Worm (Caenorhabditis elegans): ENCODE data around the gene R02E12.4.

Gene R02E12.4

DNA sequence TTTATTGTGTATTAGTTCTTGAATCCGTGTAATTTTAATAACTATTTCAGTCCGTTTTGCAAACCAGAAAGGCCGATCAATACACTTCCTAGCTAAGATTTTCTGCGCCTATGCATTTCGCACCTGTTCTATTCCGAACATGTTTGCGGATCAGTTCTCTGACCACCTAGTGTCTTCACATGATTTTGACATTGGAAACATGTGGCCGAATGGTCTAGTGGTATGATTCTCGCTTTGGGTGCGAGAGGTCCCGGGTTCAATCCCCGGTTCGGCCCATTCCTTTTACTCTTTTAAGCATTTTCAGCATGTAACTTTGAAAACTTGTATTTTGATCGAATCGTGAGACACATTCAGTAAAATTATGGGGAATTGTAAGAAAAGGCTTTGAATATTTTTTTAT is 35.8 kb upstream of the R02E12.4 start (continued):
- no peak for TF ChIP-seq npax-4 (tag; optimal IDR thresholded peaks at IDR 0.05)
- TF ChIP-seq dmd-4 (tag; optimal IDR thresholded peaks at IDR 0.05; ENCODE audit: borderline replicate concordance), result no peak
- TF ChIP-seq K02D7.2 (tag; optimal IDR thresholded peaks at IDR 0.05), result no peak
- no peak for TF ChIP-seq sox-2 (GFP tag; IDR thresholded peaks at IDR 0.05)
- TF ChIP-seq fkh-10 (GFP tag; optimal IDR thresholded peaks at IDR 0.05), result no peak
- TF ChIP-seq syd-9 (tag; optimal IDR thresholded peaks at IDR 0.05), result no peak
- no peak for TF ChIP-seq ref-2 (tag; optimal IDR thresholded peaks at IDR 0.05)
- no peak for TF ChIP-seq ceh-9 (tag; optimal IDR thresholded peaks at IDR 0.05)
- no peak for TF ChIP-seq zip-5 (tag; optimal IDR thresholded peaks at IDR 0.05)
- TF ChIP-seq C08G9.2 (tag; optimal IDR thresholded peaks at IDR 0.05), result no peak
- TF ChIP-seq lin-11 (tag; optimal IDR thresholded peaks at IDR 0.05), result no peak
- peak; percentile 54 for TF ChIP-seq Y22D7AL.16 (tag; optimal IDR thresholded peaks at IDR 0.05)
- TF ChIP-seq F13H6.1 (tag; optimal IDR thresholded peaks at IDR 0.05), result no peak
- TF ChIP-seq ahr-1 (tag; optimal IDR thresholded peaks at IDR 0.05), result peak; percentile 4
- TF ChIP-seq fax-1 (tag; optimal IDR thresholded peaks at IDR 0.05), result no peak
- TF ChIP-seq lim-6 (tag; optimal IDR thresholded peaks at IDR 0.05), result no peak

DNA sequence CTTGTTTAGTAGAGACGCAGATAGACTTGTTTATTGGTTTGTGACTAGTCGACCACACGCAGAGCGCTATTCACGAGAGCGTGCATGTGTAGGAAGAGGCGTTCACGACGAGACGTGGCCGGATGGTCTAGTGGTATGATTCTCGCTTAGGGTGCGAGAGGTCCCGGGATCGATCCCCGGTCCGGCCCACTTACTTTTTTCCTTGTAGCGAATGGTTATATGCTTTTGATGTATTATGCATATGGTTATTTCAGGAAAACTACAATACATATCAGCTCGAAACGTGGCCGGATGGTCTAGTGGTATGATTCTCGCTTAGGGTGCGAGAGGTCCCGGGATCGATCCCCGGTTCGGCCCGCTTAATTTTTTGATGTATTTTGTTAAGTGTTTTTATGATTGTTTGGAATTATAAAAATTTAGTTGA is 35.1 kb upstream of the R02E12.4 start:
- TF ChIP-seq tbx-7 (tag; optimal IDR thresholded peaks at IDR 0.05), result peak; percentile 41
- no peak for TF ChIP-seq mec-3 (tag; optimal IDR thresholded peaks at IDR 0.05; ENCODE audit: borderline replicate concordance)
- TF ChIP-seq dmd-4 (tag; optimal IDR thresholded peaks at IDR 0.05; ENCODE audit: borderline replicate concordance), result peak; percentile 76
- TF ChIP-seq eyg-1 (tag; optimal IDR thresholded peaks at IDR 0.05), result peak; percentile 50
- peak; percentile 78 for TF ChIP-seq hlh-13 (GFP tag; optimal IDR thresholded peaks at IDR 0.05)
- peak; percentile 73 for TF ChIP-seq ceh-19 (GFP tag; optimal IDR thresholded peaks at IDR 0.05)
- TF ChIP-seq Y22D7AL.16 (tag; optimal IDR thresholded peaks at IDR 0.05), result peak; percentile 64
- TF ChIP-seq dve-1 (tag; optimal IDR thresholded peaks at IDR 0.05), result peak; percentile 73
- TF ChIP-seq ceh-24 (tag; optimal IDR thresholded peaks at IDR 0.05), result no peak
- TF ChIP-seq ahr-1 (tag; optimal IDR thresholded peaks at IDR 0.05), result peak; percentile 70
- TF ChIP-seq T23F11.4 (GFP tag; optimal IDR thresholded peaks at IDR 0.05), result peak; percentile 80
- TF ChIP-seq ref-2 (tag; optimal IDR thresholded peaks at IDR 0.05), result peak; percentile 88
- TF ChIP-seq F13H6.1 (tag; optimal IDR thresholded peaks at IDR 0.05), result peak; percentile 19
- peak; percentile 79 for TF ChIP-seq madf-2 (tag; optimal IDR thresholded peaks at IDR 0.05)
- peak; percentile 56 for TF ChIP-seq fax-1 (tag; optimal IDR thresholded peaks at IDR 0.05)
- peak; percentile 54 for TF ChIP-seq ceh-18 (tag; optimal IDR thresholded peaks at IDR 0.05)
- TF ChIP-seq tbx-2 (tag; optimal IDR thresholded peaks at IDR 0.05), result peak; percentile 87
- peak; percentile 91 for TF ChIP-seq elt-2 (tag; optimal IDR thresholded peaks at IDR 0.05)
- peak; percentile 24 for TF ChIP-seq ceh-22 (tag; optimal IDR thresholded peaks at IDR 0.05)
- TF ChIP-seq sox-2 (GFP tag; IDR thresholded peaks at IDR 0.05), result peak; percentile 84
- TF ChIP-seq ceh-6 (GFP tag; optimal IDR thresholded peaks at IDR 0.05), result peak; percentile 88
- no peak for TF ChIP-seq unc-55 (GFP tag; optimal IDR thresholded peaks at IDR 0.05)
- TF ChIP-seq hlh-15 (tag; optimal IDR thresholded peaks at IDR 0.05), result no peak
- peak; percentile 58 for TF ChIP-seq lin-11 (tag; optimal IDR thresholded peaks at IDR 0.05)
- peak; percentile 64 for TF ChIP-seq K02D7.2 (tag; optimal IDR thresholded peaks at IDR 0.05)
- TF ChIP-seq ceh-30 (tag; optimal IDR thresholded peaks at IDR 0.05), result peak; percentile 24
- TF ChIP-seq pat-9 (tag; optimal IDR thresholded peaks at IDR 0.05), result peak; percentile 84
- peak; percentile 3 for TF ChIP-seq ceh-9 (tag; optimal IDR thresholded peaks at IDR 0.05)
- TF ChIP-seq gmeb-2 (tag; optimal IDR thresholded peaks at IDR 0.05), result peak; percentile 83
- TF ChIP-seq zip-5 (tag; optimal IDR thresholded peaks at IDR 0.05), result peak; percentile 65
- TF ChIP-seq hlh-6 (tag; optimal IDR thresholded peaks at IDR 0.05), result peak; percentile 89
- TF ChIP-seq pqm-1 (tag; optimal IDR thresholded peaks at IDR 0.05), result peak; percentile 63
- peak; percentile 77 for TF ChIP-seq syd-9 (tag; optimal IDR thresholded peaks at IDR 0.05)
- peak; percentile 59 for TF ChIP-seq pros-1 (tag; optimal IDR thresholded peaks at IDR 0.05)
- peak; percentile 44 for TF ChIP-seq odd-2 (tag; optimal IDR thresholded peaks at IDR 0.05)
- TF ChIP-seq pha-2 (tag; optimal IDR thresholded peaks at IDR 0.05), result peak; percentile 81
- TF ChIP-seq elt-4 (tag; optimal IDR thresholded peaks at IDR 0.05), result no peak
- no peak for TF ChIP-seq pha-4 (tag; optimal IDR thresholded peaks at IDR 0.05)
- TF ChIP-seq ceh-2 (tag; optimal IDR thresholded peaks at IDR 0.05), result peak; percentile 67
- no peak for TF ChIP-seq nhr-11 (tag; optimal IDR thresholded peaks at IDR 0.05)
- no peak for TF ChIP-seq ceh-14 (tag; optimal IDR thresholded peaks at IDR 0.05)
- no peak for TF ChIP-seq ets-4 (tag; optimal IDR thresholded peaks at IDR 0.05)
- peak; percentile 58 for TF ChIP-seq ztf-16 (tag; optimal IDR thresholded peaks at IDR 0.05)
- TF ChIP-seq sox-4 (tag; optimal IDR thresholded peaks at IDR 0.05), result peak; percentile 84
- peak; percentile 84 for TF ChIP-seq K09A11.1 (tag; optimal IDR thresholded peaks at IDR 0.05; ENCODE audit: insufficient read depth)

Data from whole organism, late embryonic.